Fruit fly (Drosophila melanogaster): Measurements from ENCODE around the gene CG9932.

dm6 chr2L:13044135-13044534 is 15.8 kb downstream of the CG9932 start:
- TF ChIP-seq CTCF (optimal IDR thresholded peaks at IDR 0.05): no peak
- no peak for TF ChIP-seq CG8478 (optimal IDR thresholded peaks at IDR 0.05)

Measured in S2 (cell line).